Worm (Caenorhabditis elegans) whole organism, L3 larva: ENCODE results near the gene clec-33.
A peak's percentile ranks its signal among the peaks of the same experiment; 100 is the strongest.

Experiments used
- ceh-9 ChIP-seq: sonication (generic microtip); optimal IDR thresholded peaks from 2 replicates; lab custom pipeline; 2018; ENCODE audit warnings: missing biosample characterization, missing genetic modification characterization
- elt-1 ChIP-seq: fragments of 150-350 bp; optimal IDR thresholded peaks from 2 replicates; lab custom pipeline; 2014; ENCODE audit warnings: missing biosample characterization, missing genetic modification characterization
- eor-1 ChIP-seq, 2 experiments: fragments of 150-350 bp; optimal IDR thresholded peaks; 2 replicates each; lab custom pipeline; 2014 to 2018; ENCODE audit warnings: missing biosample characterization in 2 of 2, missing genetic modification characterization in 2 of 2
- lin-39 ChIP-seq: fragments of 150-350 bp; optimal IDR thresholded peaks from 2 replicates; lab custom pipeline; 2018; ENCODE audit warnings: missing biosample characterization, missing genetic modification reagents, missing genetic modification characterization
- nhr-77 ChIP-seq: fragments of 150-350 bp; optimal IDR thresholded peaks from 2 replicates; lab custom pipeline; 2014; ENCODE audit warnings: missing biosample characterization, missing genetic modification characterization

The clec-33 gene

DNA sequence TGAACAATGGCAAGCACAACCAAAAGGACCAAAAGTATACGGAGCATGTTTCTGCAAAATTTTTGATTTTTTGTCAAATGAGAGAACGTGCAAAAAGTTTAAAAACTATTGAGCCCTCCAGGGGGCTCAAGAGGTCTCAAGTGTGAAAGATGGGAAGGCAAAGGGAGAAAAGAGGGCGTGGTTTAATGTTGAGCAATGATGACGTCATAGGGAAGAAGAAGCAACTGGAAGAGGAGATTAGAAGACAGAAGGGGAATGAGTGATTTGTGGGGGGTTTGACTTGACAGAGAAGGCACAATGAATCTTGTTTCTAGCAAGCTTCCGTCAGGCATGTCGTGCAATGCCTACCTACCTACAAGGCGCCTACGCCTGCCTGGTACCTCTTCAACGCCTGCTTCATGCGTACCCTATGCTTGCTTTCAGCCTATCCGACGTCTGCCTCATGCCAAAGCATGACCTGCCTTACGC lies 48.3 kb downstream of the clec-33 start, which contains the start of gene T20B3.14:
TSS of gene T20B3.14 (minus strand) at position 51 of the 468 bp plus-strand sequence.
- no peak for TF ChIP-seq eor-1 (tag; optimal IDR thresholded peaks at IDR 0.05; lab: Kevin White, UChicago)
- peak; percentile 1 for TF ChIP-seq elt-1 (tag; lab: Kevin White, UChicago)
- TF ChIP-seq nhr-77 (tag; lab: Kevin White, UChicago), result no peak
- peak; percentile 65 for TF ChIP-seq lin-39
- TF ChIP-seq ceh-9 (tag; lab: Kevin White, UChicago), result no peak
